Worm (Caenorhabditis elegans) whole organism, L4 larva: ENCODE measurements around the gene nuc-1.

ENCODE experiments used
- D1046.2 ChIP-seq: fragments of 200-800 bp; sonication (Bioruptor generic); IDR thresholded peaks from 2 replicates; pipeline ENCODE4 v1.3.6; 2022; ENCODE audit warnings: missing genetic modification characterization, missing compliant biosample characterization
- F10B5.3 ChIP-seq: sonication (generic microtip); optimal IDR thresholded peaks from 2 replicates; lab custom pipeline; 2016; ENCODE audit warnings: mild to moderate bottlenecking, missing genetic modification characterization, missing compliant biosample characterization
- T26A8.4 ChIP-seq: fragments of 200-800 bp; sonication (Bioruptor generic); IDR thresholded peaks from 2 replicates; pipeline ENCODE4 v1.3.6; 2022; ENCODE audit warnings: missing genetic modification characterization, missing compliant biosample characterization
- Y5F2A.4 ChIP-seq: fragments of 200-800 bp; sonication (Bioruptor generic); optimal IDR thresholded peaks from 2 replicates; lab custom pipeline; 2018; ENCODE audit warnings: mild to moderate bottlenecking, missing genetic modification characterization, missing compliant biosample characterization
- Y75B8A.6 ChIP-seq: fragments of 200-800 bp; sonication (Bioruptor generic); IDR thresholded peaks from 2 replicates; pipeline ENCODE4 v1.3.6; 2022; ENCODE audit warnings: missing genetic modification reagents, missing genetic modification characterization, missing compliant biosample characterization
- ZK546.5 ChIP-seq, 2 experiments: sonication (generic microtip); optimal IDR thresholded peaks; 2 replicates each; lab custom pipeline; 2017; ENCODE audit warnings: missing biosample characterization in 2 of 2, missing genetic modification characterization in 2 of 2
- aha-1 ChIP-seq: fragments of 150-350 bp; peaks from one replicate; lab custom pipeline; 2014; ENCODE audit warnings: missing biosample characterization, missing genetic modification characterization
- ama-1 ChIP-seq: fragments of 150-350 bp; optimal IDR thresholded peaks from 2 replicates; lab custom pipeline; 2014; ENCODE audit warnings: inconsistent platforms, mixed read lengths
- arid-1 ChIP-seq: fragments of 200-800 bp; sonication (Bioruptor generic); conservative IDR thresholded peaks from 2 replicates; pipeline ENCODE4 v1.3.6; 2022; ENCODE audit warnings: missing genetic modification reagents, missing genetic modification characterization, missing compliant biosample characterization
- ceh-20 ChIP-seq: fragments of 200-800 bp; sonication (Bioruptor generic); IDR thresholded peaks from 2 replicates; pipeline ENCODE4 v1.3.6; 2022; ENCODE audit warnings: missing genetic modification reagents, missing genetic modification characterization, missing compliant biosample characterization
- ceh-44 ChIP-seq: fragments of 200-800 bp; sonication (Bioruptor generic); IDR thresholded peaks from 2 replicates; pipeline ENCODE4 v1.3.6; 2022; ENCODE audit warnings: missing genetic modification reagents, missing genetic modification characterization, missing compliant biosample characterization
- ceh-82 ChIP-seq: sonication (generic microtip); optimal IDR thresholded peaks from 2 replicates; lab custom pipeline; 2017; ENCODE audit warnings: missing biosample characterization, missing genetic modification characterization
- daf-12 ChIP-seq: fragments of 150-350 bp; optimal IDR thresholded peaks from 2 replicates; lab custom pipeline; 2014; ENCODE audit warnings: missing biosample characterization, missing genetic modification reagents, missing genetic modification characterization
- daf-19 ChIP-seq: fragments of 200-800 bp; sonication (Bioruptor generic); conservative IDR thresholded peaks from 2 replicates; pipeline ENCODE4 v1.3.6; 2022; ENCODE audit warnings: missing genetic modification characterization, missing compliant biosample characterization
- daf-8 ChIP-seq: fragments of 200-800 bp; sonication (Bioruptor generic); IDR thresholded peaks from 2 replicates; pipeline ENCODE4 v1.3.6; 2022; ENCODE audit warnings: missing genetic modification characterization, missing compliant biosample characterization
- dmd-6 ChIP-seq: fragments of 200-800 bp; sonication (Bioruptor generic); IDR thresholded peaks from 2 replicates; pipeline ENCODE4 v1.3.6; 2022; ENCODE audit warnings: missing genetic modification reagents, missing genetic modification characterization, missing compliant biosample characterization
- dmd-9 ChIP-seq: fragments of 200-800 bp; sonication (Bioruptor generic); IDR thresholded peaks from 2 replicates; pipeline ENCODE4 v1.3.6; 2022; ENCODE audit warnings: missing genetic modification reagents, missing genetic modification characterization, missing compliant biosample characterization
- dve-1 ChIP-seq: sonication (generic microtip); optimal IDR thresholded peaks from 2 replicates; lab custom pipeline; 2017; ENCODE audit warnings: antibody characterized with exemption, mild to moderate bottlenecking, missing genetic modification characterization, missing compliant biosample characterization; ENCODE audit not compliant: insufficient read depth
- egl-27 ChIP-seq: sonication (generic microtip); optimal IDR thresholded peaks from 3 replicates; lab custom pipeline; 2017; ENCODE audit warnings: missing biosample characterization, missing genetic modification reagents, missing genetic modification characterization
- fkh-10 ChIP-seq: fragments of 150-350 bp; optimal IDR thresholded peaks from 2 replicates; lab custom pipeline; 2014; ENCODE audit warnings: missing biosample characterization, missing genetic modification reagents, missing genetic modification characterization
- fos-1 ChIP-seq: fragments of 150-350 bp; optimal IDR thresholded peaks from 2 replicates; lab custom pipeline; 2014; ENCODE audit warnings: missing biosample characterization, missing genetic modification characterization
- hif-1 ChIP-seq, 2 experiments: sonication (generic microtip); optimal IDR thresholded peaks; 2 replicates each; lab custom pipeline; 2016 to 2017; ENCODE audit warnings: missing compliant biosample characterization in 2 of 2, missing genetic modification characterization in 2 of 2, missing genetic modification reagents in 2 of 2, missing genotype in 2 of 2, mild to moderate bottlenecking in 1 of 2
- hlh-11 ChIP-seq: fragments of 200-800 bp; sonication (Bioruptor generic); optimal IDR thresholded peaks from 2 replicates; lab custom pipeline; 2018; ENCODE audit warnings: mild to moderate bottlenecking, missing genetic modification characterization, missing compliant biosample characterization
- hlh-30 ChIP-seq: sonication (generic microtip); optimal IDR thresholded peaks from 2 replicates; lab custom pipeline; 2017; ENCODE audit warnings: antibody characterized with exemption, mild to moderate bottlenecking, missing genetic modification characterization, missing compliant biosample characterization; ENCODE audit not compliant: insufficient read depth
- jun-1 ChIP-seq: fragments of 150-350 bp; optimal IDR thresholded peaks from 2 replicates; lab custom pipeline; 2014; ENCODE audit warnings: missing biosample characterization, missing genetic modification reagents, missing genetic modification characterization
- lim-7 ChIP-seq: fragments of 200-800 bp; sonication (Bioruptor generic); IDR thresholded peaks from 2 replicates; pipeline ENCODE4 v1.3.6; 2022; ENCODE audit warnings: missing genetic modification characterization, missing compliant biosample characterization
- lin-1 ChIP-seq: fragments of 200-800 bp; sonication (Bioruptor generic); IDR thresholded peaks from 2 replicates; pipeline ENCODE4 v1.3.6; 2022; ENCODE audit warnings: missing genetic modification reagents, missing genetic modification characterization, missing compliant biosample characterization
- lir-3 ChIP-seq: sonication (generic microtip); optimal IDR thresholded peaks from 2 replicates; lab custom pipeline; 2016; ENCODE audit warnings: mild to moderate bottlenecking, missing genetic modification characterization, missing compliant biosample characterization
- lsy-2 ChIP-seq, 2 experiments: fragments of 150-350 bp in 1 of 2; sonication (generic microtip) in 1 of 2; optimal IDR thresholded peaks; 2 replicates each; lab custom pipeline; 2014 to 2017; ENCODE audit warnings: missing biosample characterization in 2 of 2, missing genetic modification characterization in 2 of 2
- madf-9 ChIP-seq: fragments of 200-800 bp; sonication (Bioruptor generic); conservative IDR thresholded peaks from 2 replicates; pipeline ENCODE4 v1.3.6; 2022; ENCODE audit warnings: missing genetic modification reagents, missing genetic modification characterization, missing compliant biosample characterization
- mdl-1 ChIP-seq, 2 experiments: fragments of 150-350 bp in 1 of 2; sonication (generic microtip) in 1 of 2; optimal IDR thresholded peaks; 2 replicates each; lab custom pipeline; 2014 to 2017; ENCODE audit warnings: missing biosample characterization in 2 of 2, missing genetic modification characterization in 2 of 2
- mdt-29 ChIP-seq: fragments of 200-800 bp; sonication (Bioruptor generic); IDR thresholded peaks from 2 replicates; pipeline ENCODE4 v1.3.6; 2022; ENCODE audit warnings: missing genetic modification reagents, missing genetic modification characterization, missing compliant biosample characterization
- mep-1 ChIP-seq: fragments of 150-350 bp; sonication (generic microtip); optimal IDR thresholded peaks from 3 replicates; lab custom pipeline; 2014; ENCODE audit warnings: missing biosample characterization, missing genetic modification characterization
- mxl-3 ChIP-seq: fragments of 200-800 bp; sonication (Bioruptor generic); optimal IDR thresholded peaks from 2 replicates; lab custom pipeline; 2018; ENCODE audit warnings: mild to moderate bottlenecking, missing genetic modification characterization, missing compliant biosample characterization
- nhr-10 ChIP-seq: fragments of 150-350 bp; optimal IDR thresholded peaks from 2 replicates; lab custom pipeline; 2014; ENCODE audit warnings: missing biosample characterization, missing genetic modification characterization
- nhr-111 ChIP-seq: fragments of 200-800 bp; sonication (Bioruptor generic); optimal IDR thresholded peaks from 2 replicates; lab custom pipeline; 2018; ENCODE audit warnings: mild to moderate bottlenecking, missing genetic modification characterization, missing compliant biosample characterization
- nhr-25 ChIP-seq: sonication (generic microtip); optimal IDR thresholded peaks from 2 replicates; lab custom pipeline; 2017; ENCODE audit warnings: missing genetic modification characterization, mild to moderate bottlenecking, missing compliant biosample characterization, antibody characterized with exemption, moderate library complexity, borderline replicate concordance; ENCODE audit not compliant: insufficient read depth
- nhr-28 ChIP-seq: fragments of 150-350 bp; optimal IDR thresholded peaks from 2 replicates; lab custom pipeline; 2014; ENCODE audit warnings: missing biosample characterization, missing genetic modification characterization
- nhr-41 ChIP-seq: fragments of 200-800 bp; sonication (Bioruptor generic); IDR thresholded peaks from 2 replicates; pipeline ENCODE4 v1.3.6; 2022; ENCODE audit warnings: missing genetic modification reagents, missing genetic modification characterization, missing compliant biosample characterization
- nhr-42 ChIP-seq: fragments of 200-800 bp; sonication (Bioruptor generic); IDR thresholded peaks from 2 replicates; pipeline ENCODE4 v1.3.6; 2022; ENCODE audit warnings: missing genetic modification characterization, missing compliant biosample characterization
- nhr-48 ChIP-seq: sonication (generic microtip); optimal IDR thresholded peaks from 2 replicates; lab custom pipeline; 2016; ENCODE audit warnings: mild to moderate bottlenecking, missing genetic modification characterization, missing compliant biosample characterization
- nhr-6 ChIP-seq: fragments of 150-350 bp; optimal IDR thresholded peaks from 2 replicates; lab custom pipeline; 2014; ENCODE audit warnings: missing biosample characterization, missing genetic modification characterization
- pha-4 ChIP-seq, 2 experiments: fragments of 150-350 bp in 1 of 2; fragments of 200-800 bp in 1 of 2; sonication (Bioruptor generic) in 1 of 2; IDR thresholded peaks in 1 of 2; optimal IDR thresholded peaks in 1 of 2; 2 replicates each; pipeline versions ENCODE4 v1.3.6 to Lab custom; 2014 to 2022; ENCODE audit warnings: missing genetic modification characterization in 2 of 2, missing genetic modification reagents in 2 of 2, missing biosample characterization in 1 of 2, missing compliant biosample characterization in 1 of 2
- pqm-1 ChIP-seq: sonication (generic microtip); optimal IDR thresholded peaks from 2 replicates; lab custom pipeline; 2017; ENCODE audit warnings: missing biosample characterization, missing genetic modification characterization
- skn-1 ChIP-seq: fragments of 150-350 bp; optimal IDR thresholded peaks from 2 replicates; lab custom pipeline; 2014; ENCODE audit warnings: missing biosample characterization, missing genetic modification characterization
- snpc-4 ChIP-seq: fragments of 150-350 bp; optimal IDR thresholded peaks from 2 replicates; lab custom pipeline; 2014; ENCODE audit warnings: missing biosample characterization, missing genetic modification characterization
- tra-1 ChIP-seq: fragments of 200-800 bp; sonication (Bioruptor generic); IDR thresholded peaks from 2 replicates; pipeline ENCODE4 v1.3.6; 2022; ENCODE audit warnings: missing genetic modification reagents, missing genetic modification characterization, missing compliant biosample characterization
- unc-39 ChIP-seq: sonication (generic microtip); optimal IDR thresholded peaks from 2 replicates; lab custom pipeline; 2017; ENCODE audit warnings: missing biosample characterization, missing genetic modification characterization
- zip-11 ChIP-seq: fragments of 200-800 bp; sonication (Bioruptor generic); IDR thresholded peaks from 2 replicates; pipeline ENCODE4 v1.3.6; 2022; ENCODE audit warnings: missing genetic modification characterization, missing compliant biosample characterization
- zip-2 ChIP-seq: fragments of 150-350 bp; optimal IDR thresholded peaks from 2 replicates; lab custom pipeline; 2014; ENCODE audit warnings: missing biosample characterization, missing genetic modification characterization
- ztf-7 ChIP-seq: fragments of 150-350 bp; optimal IDR thresholded peaks from 2 replicates; lab custom pipeline; 2014; ENCODE audit warnings: missing biosample characterization, missing genetic modification characterization

nuc-1 gene

ce11 chrX:9537538-9538172 is 2.0 kb upstream of the nuc-1 start:
- no peak for TF ChIP-seq daf-8 (GFP tag; lab: Robert Waterston, UW)
- TF ChIP-seq mdt-29 (GFP tag; lab: Robert Waterston, UW), result no peak
- no peak for TF ChIP-seq lim-7 (GFP tag; lab: Robert Waterston, UW)
- TF ChIP-seq mxl-3, result peak; percentile 36
- no peak for TF ChIP-seq ceh-44 (GFP tag; lab: Robert Waterston, UW)
- peak; percentile 19 for TF ChIP-seq mep-1 (tag; lab: Kevin White, UChicago)
- no peak for TF ChIP-seq nhr-10 (tag; lab: Kevin White, UChicago)
- TF ChIP-seq lin-1, result no peak
- TF ChIP-seq ceh-20 (GFP tag; lab: Robert Waterston, UW), result no peak
- peak; percentile 13 for TF ChIP-seq nhr-6 (tag; lab: Kevin White, UChicago)
- no peak for TF ChIP-seq egl-27 (tag; lab: Kevin White, UChicago)
- TF ChIP-seq mdl-1 (tag; optimal IDR thresholded peaks at IDR 0.05; lab: Kevin White, UChicago), result peak in 1 of 2 experiments; percentile 75
- TF ChIP-seq ceh-82 (tag; lab: Kevin White, UChicago), result no peak
- TF ChIP-seq nhr-111 (GFP tag; lab: Kevin White, UChicago), result no peak
- TF ChIP-seq hlh-11, result peak; percentile 58
- no peak for TF ChIP-seq jun-1
- TF ChIP-seq madf-9, result no peak
- peak; percentile 92 for TF ChIP-seq aha-1
- no peak for TF ChIP-seq unc-39
- no peak for TF ChIP-seq nhr-25 (tag; lab: Kevin White, UChicago)
- TF ChIP-seq hif-1 (tag; optimal IDR thresholded peaks at IDR 0.05; lab: Kevin White, UChicago), result peak in 1 of 2 experiments; percentile 23
- no peak for TF ChIP-seq F10B5.3 (tag; lab: Kevin White, UChicago)
- TF ChIP-seq zip-11 (GFP tag; lab: Robert Waterston, UW), result no peak
- no peak for TF ChIP-seq pha-4 (GFP tag; IDR thresholded peaks at IDR 0.05; lab: Robert Waterston, UW)
- no peak for TF ChIP-seq pha-4 (tag; optimal IDR thresholded peaks at IDR 0.05; lab: Kevin White, UChicago)
- TF ChIP-seq nhr-42 (GFP tag; lab: Robert Waterston, UW), result no peak
- no peak for TF ChIP-seq tra-1 (GFP tag; lab: Robert Waterston, UW)
- no peak for TF ChIP-seq fos-1
- TF ChIP-seq ama-1 (lab: Kevin White, UChicago), result no peak
- peak; percentile 68 for TF ChIP-seq hlh-30
- no peak for TF ChIP-seq T26A8.4 (GFP tag; lab: Robert Waterston, UW)
- TF ChIP-seq dve-1, result peak; percentile 53
- TF ChIP-seq nhr-48 (tag; lab: Kevin White, UChicago), result peak; percentile 63
- no peak for TF ChIP-seq zip-2
- no peak for TF ChIP-seq Y5F2A.4 (GFP tag; lab: Kevin White, UChicago)
- no peak for TF ChIP-seq D1046.2
- peak; percentile 34 for TF ChIP-seq nhr-28 (tag; lab: Kevin White, UChicago)
- TF ChIP-seq dmd-9, result no peak
- TF ChIP-seq arid-1, result no peak
- TF ChIP-seq ZK546.5 (tag; optimal IDR thresholded peaks at IDR 0.05; lab: Kevin White, UChicago), result no peak
- TF ChIP-seq skn-1, result no peak
- no peak for TF ChIP-seq fkh-10 (GFP tag; lab: Kevin White, UChicago)
- TF ChIP-seq Y75B8A.6 (GFP tag; lab: Robert Waterston, UW), result no peak

- peak; percentile 57 for TF ChIP-seq mep-1 (tag; lab: Kevin White, UChicago)
- peak; percentile 94 for TF ChIP-seq dmd-6 (GFP tag; lab: Robert Waterston, UW)
- TF ChIP-seq ztf-7 (tag; lab: Kevin White, UChicago), result no peak
- TF ChIP-seq tra-1 (GFP tag; lab: Robert Waterston, UW), result peak; percentile 69
- peak in 1 of 2 experiments; percentile 39 for TF ChIP-seq lsy-2 (tag; optimal IDR thresholded peaks at IDR 0.05; lab: Kevin White, UChicago)
- peak; percentile 93 for TF ChIP-seq hlh-11
- TF ChIP-seq daf-12 (tag; lab: Kevin White, UChicago), result no peak
- peak; percentile 45 for TF ChIP-seq aha-1
- no peak for TF ChIP-seq daf-19 (GFP tag; lab: Robert Waterston, UW)
- no peak for TF ChIP-seq lir-3 (tag; lab: Kevin White, UChicago)
- TF ChIP-seq snpc-4 (tag; lab: Kevin White, UChicago), result no peak
- peak; percentile 89 for TF ChIP-seq dve-1
- TF ChIP-seq nhr-28 (tag; lab: Kevin White, UChicago), result peak; percentile 86
- peak; percentile 24; the same call in 1 of the 2 replicates for TF ChIP-seq nhr-41 (GFP tag; lab: Robert Waterston, UW)
- TF ChIP-seq hif-1 (tag; optimal IDR thresholded peaks at IDR 0.05; lab: Kevin White, UChicago), result peak in 1 of 2 experiments; percentile 22
- peak; percentile 76 for TF ChIP-seq pqm-1
- peak; percentile 89 for TF ChIP-seq hlh-30
Measured at ce11 chrX:9540464-9540863, 759 bp downstream of the nuc-1 start.
